Worm (Caenorhabditis elegans): ENCODE results near the gene col-75.

col-75 gene

DNA sequence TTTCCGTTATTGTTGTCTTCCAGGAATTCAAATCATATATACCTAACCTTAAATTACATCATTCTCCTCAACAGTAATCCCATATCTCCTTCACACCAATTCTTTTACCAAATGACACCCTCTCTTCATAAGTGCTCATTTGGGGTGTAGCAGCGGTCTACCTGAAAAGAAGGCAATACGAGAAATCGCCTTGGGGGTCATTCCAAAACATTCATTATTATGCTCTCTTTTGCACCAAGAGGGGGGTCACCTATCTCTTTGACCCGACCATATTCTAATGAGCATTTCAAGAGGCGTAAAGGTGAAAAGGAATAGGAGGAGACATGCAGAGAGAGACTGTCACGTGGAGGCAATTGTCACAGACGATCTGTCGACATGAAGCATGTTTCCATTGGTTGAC is 10.8 kb downstream of the col-75 start:
- TF ChIP-seq elt-1 (tag; optimal IDR thresholded peaks at IDR 0.05; ENCODE audit: borderline replicate concordance, insufficient read depth) (no peak), nhr-2 (tag; optimal IDR thresholded peaks at IDR 0.05) (peak; percentile 95)

DNA sequence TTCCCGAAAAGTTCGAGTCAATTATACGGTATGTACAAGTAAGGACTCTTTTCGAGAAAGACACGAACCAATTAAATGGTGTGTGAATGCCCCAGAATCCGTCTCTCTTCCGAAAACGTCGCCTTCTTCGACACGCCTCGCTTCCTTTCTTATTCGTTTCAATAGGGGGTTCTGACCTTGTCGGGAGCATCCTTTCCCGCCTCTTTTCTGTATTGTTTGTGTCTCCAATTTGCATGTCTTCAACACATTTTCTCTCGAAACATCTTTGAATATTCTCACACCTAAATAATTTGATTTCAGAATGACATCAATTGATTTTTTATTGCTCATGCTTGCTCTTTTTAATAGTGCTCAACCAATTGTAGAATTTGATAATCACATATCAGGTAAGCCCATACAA is 15.0 kb downstream of the col-75 start, which contains the start of gene cutl-16:
TSS of gene cutl-16 (plus strand) at position 301 of the 400 bp plus-strand sequence.
- TF ChIP-seq mls-2 (tag; optimal IDR thresholded peaks at IDR 0.05) (peak; percentile 23), ham-2 (GFP tag; optimal IDR thresholded peaks at IDR 0.05) (peak; percentile 8), ceh-39 (tag; optimal IDR thresholded peaks at IDR 0.05) (no peak), flh-1 (GFP tag; optimal IDR thresholded peaks at IDR 0.05) (no peak), blmp-1 (tag; optimal IDR thresholded peaks at IDR 0.05) (no peak), nhr-76 (tag; optimal IDR thresholded peaks at IDR 0.05) (no peak), unc-39 (tag; optimal IDR thresholded peaks at IDR 0.05) (no peak), sptf-1 (tag; optimal IDR thresholded peaks at IDR 0.05) (peak; percentile 22)

- TF ChIP-seq mls-2 (tag; optimal IDR thresholded peaks at IDR 0.05) (no peak), zip-8 (tag; optimal IDR thresholded peaks at IDR 0.05) (no peak), nhr-76 (tag; optimal IDR thresholded peaks at IDR 0.05) (no peak), snpc-4 (tag; optimal IDR thresholded peaks at IDR 0.05) (no peak), M03D4.4 (tag; optimal IDR thresholded peaks at IDR 0.05) (no peak), mab-5 (tag; optimal IDR thresholded peaks at IDR 0.05) (no peak), cnd-1 (tag; optimal IDR thresholded peaks at IDR 0.05) (no peak), ceh-83 (GFP tag; optimal IDR thresholded peaks at IDR 0.05) (no peak)
Measured at ce11 chrII:6443710-6444109, 17.6 kb downstream of the col-75 start, which contains the start of gene K06A1.2. K06A1.2 (plus strand) TSS chrII:6444010.

DNA sequence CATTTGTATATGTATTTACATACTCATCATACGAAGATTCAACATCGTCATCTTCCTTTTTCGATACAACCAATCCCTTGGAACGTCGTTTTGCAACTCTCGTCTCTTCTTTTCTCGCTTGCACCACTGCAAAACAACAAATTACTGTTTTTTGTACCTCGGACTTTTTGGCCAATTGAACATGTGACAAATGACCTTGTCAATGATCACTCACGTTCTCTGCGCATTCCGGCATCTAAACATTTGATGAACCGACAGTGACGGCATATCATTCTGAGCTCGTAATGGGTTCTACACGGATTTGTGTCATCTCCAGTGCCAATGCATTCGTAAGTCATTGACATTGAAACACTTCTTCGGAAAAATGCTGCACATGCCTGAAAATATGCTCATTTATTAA is 22.1 kb downstream of the col-75 start:
- TF ChIP-seq ceh-39 (tag; optimal IDR thresholded peaks at IDR 0.05): no peak
- TF ChIP-seq blmp-1 (tag; optimal IDR thresholded peaks at IDR 0.05): no peak
- no peak for TF ChIP-seq tbx-8 (GFP tag; optimal IDR thresholded peaks at IDR 0.05)
- TF ChIP-seq M03D4.4 (tag; optimal IDR thresholded peaks at IDR 0.05): no peak
- no peak for TF ChIP-seq ces-1 (GFP tag; optimal IDR thresholded peaks at IDR 0.05)
- TF ChIP-seq cnd-1 (tag; optimal IDR thresholded peaks at IDR 0.05): no peak
- no peak for TF ChIP-seq flh-1 (GFP tag; optimal IDR thresholded peaks at IDR 0.05)

DNA sequence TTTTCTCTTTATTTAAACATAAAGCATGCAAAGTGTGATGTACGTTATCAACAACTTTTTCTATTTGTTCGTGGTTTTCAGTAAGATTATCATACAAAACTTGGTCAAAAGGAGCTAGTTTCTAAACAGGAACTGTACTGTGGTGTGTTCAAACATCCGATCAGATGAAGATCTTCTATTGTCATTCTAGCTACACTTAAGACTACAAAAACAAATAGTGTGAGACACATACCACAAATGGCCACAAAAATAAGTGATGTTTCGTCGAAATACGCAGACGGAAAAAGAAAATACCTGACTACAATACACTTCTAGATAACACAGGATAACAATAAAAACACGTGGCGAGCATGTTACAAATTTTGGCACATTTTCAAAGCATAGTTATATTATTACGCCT is 22.6 kb downstream of the col-75 start:
- TF ChIP-seq elt-1 (tag; optimal IDR thresholded peaks at IDR 0.05; ENCODE audit: borderline replicate concordance, insufficient read depth): no peak
- TF ChIP-seq nhr-76 (tag; optimal IDR thresholded peaks at IDR 0.05): no peak
- no peak for TF ChIP-seq ceh-43 (GFP tag; optimal IDR thresholded peaks at IDR 0.05)
- no peak for TF ChIP-seq zip-8 (tag; optimal IDR thresholded peaks at IDR 0.05)
- no peak for TF ChIP-seq M03D4.4 (tag; optimal IDR thresholded peaks at IDR 0.05)
- no peak for TF ChIP-seq pha-4 (tag; optimal IDR thresholded peaks at IDR 0.05)
- TF ChIP-seq drap-1 (GFP tag; optimal IDR thresholded peaks at IDR 0.05): no peak
- no peak for TF ChIP-seq hlh-1 (tag; optimal IDR thresholded peaks at IDR 0.05)
- TF ChIP-seq ceh-39 (tag; optimal IDR thresholded peaks at IDR 0.05): no peak

ce11 chrII:6449656-6450055 is 23.6 kb downstream of the col-75 start, which contains the start of gene nhr-22:
nhr-22 (minus strand) TSS chrII:6449792.
- TF ChIP-seq lin-13 (tag; optimal IDR thresholded peaks at IDR 0.05): no peak
- TF ChIP-seq ham-2 (GFP tag; optimal IDR thresholded peaks at IDR 0.05): no peak
- TF ChIP-seq ceh-83 (GFP tag; optimal IDR thresholded peaks at IDR 0.05): no peak
- no peak for TF ChIP-seq elt-1 (tag; optimal IDR thresholded peaks at IDR 0.05; ENCODE audit: borderline replicate concordance, insufficient read depth)
- no peak for TF ChIP-seq blmp-1 (tag; optimal IDR thresholded peaks at IDR 0.05)
- no peak for TF ChIP-seq sem-2 (GFP tag; optimal IDR thresholded peaks at IDR 0.05)
- no peak for TF ChIP-seq mab-5 (tag; optimal IDR thresholded peaks at IDR 0.05)
- TF ChIP-seq M03D4.4 (tag; optimal IDR thresholded peaks at IDR 0.05): no peak
- TF ChIP-seq unc-62 (GFP tag; optimal IDR thresholded peaks at IDR 0.05): no peak

DNA sequence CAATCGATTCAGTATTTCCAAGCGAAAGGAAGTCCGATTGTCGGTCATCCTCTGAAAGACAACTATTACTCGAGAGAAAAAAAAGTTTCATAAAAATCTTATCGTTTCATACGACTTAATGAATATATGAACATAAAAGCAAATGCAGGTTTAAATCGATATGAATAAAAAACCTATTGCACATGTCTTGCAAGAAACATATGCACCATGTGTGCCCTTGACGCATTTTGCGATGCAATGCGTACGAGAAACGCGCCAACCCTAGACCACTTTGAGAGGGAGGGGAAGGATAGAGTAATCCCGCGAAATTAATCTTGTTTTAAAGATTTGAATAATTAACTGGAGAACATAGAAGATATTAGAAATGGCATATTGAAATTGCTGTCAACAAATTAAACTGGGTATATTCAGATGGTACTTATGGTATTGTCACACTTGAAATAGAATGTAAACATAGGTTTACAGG is 27.3 kb downstream of the col-75 start, which contains the start of gene atg-16.2:
TSS of gene atg-16.2 (minus strand) at position 51 of the 466 bp plus-strand sequence.
- TF ChIP-seq zip-8 (tag; optimal IDR thresholded peaks at IDR 0.05) (no peak), lsy-2 (tag; optimal IDR thresholded peaks at IDR 0.05) (peak; percentile 2), ceh-39 (tag; optimal IDR thresholded peaks at IDR 0.05) (peak; percentile 43), ces-1 (GFP tag; optimal IDR thresholded peaks at IDR 0.05) (peak; percentile 90), lin-13 (tag; optimal IDR thresholded peaks at IDR 0.05) (peak; percentile 59), unc-120 (tag; optimal IDR thresholded peaks at IDR 0.05; ENCODE audit: poor library complexity, severe bottlenecking) (peak; percentile 31), mls-2 (tag; optimal IDR thresholded peaks at IDR 0.05) (peak; percentile 19), pha-4 (tag; optimal IDR thresholded peaks at IDR 0.05) (peak; percentile 40), hlh-1 (tag; optimal IDR thresholded peaks at IDR 0.05) (peak; percentile 60), ceh-83 (GFP tag; optimal IDR thresholded peaks at IDR 0.05) (no peak), nhr-237 (tag; optimal IDR thresholded peaks at IDR 0.05) (peak; percentile 38), mep-1 (tag; optimal IDR thresholded peaks at IDR 0.05) (peak; percentile 72), M03D4.4 (tag; optimal IDR thresholded peaks at IDR 0.05) (no peak)
